Fruit fly (Drosophila melanogaster) whole organism, embryonic: Measurements from ENCODE around the gene Sodh2.

Experiments
- B-H2 ChIP-seq: fragments of 200-800 bp; sonication (Bioruptor generic); optimal IDR thresholded peaks from 2 replicates; lab custom pipeline; 2018; ENCODE audit warnings: missing biosample characterization, mild to moderate bottlenecking, missing genetic modification characterization
- BtbVII ChIP-seq: fragments of 200-800 bp; sonication (Bioruptor generic); optimal IDR thresholded peaks from 3 replicates; lab custom pipeline; 2017; ENCODE audit warnings: missing biosample characterization, mild to moderate bottlenecking, missing genetic modification characterization
- C15 ChIP-seq: fragments of 200-800 bp; sonication (Bioruptor generic); IDR thresholded peaks from 3 replicates; pipeline ENCODE4 v1.3.6; 2022; ENCODE audit warnings: missing biosample characterization, missing genetic modification characterization
- CG10366 ChIP-seq: fragments of 200-800 bp; sonication (Bioruptor generic); IDR thresholded peaks from 2 replicates; pipeline ENCODE4 v1.3.6; 2022; ENCODE audit warnings: missing biosample characterization, missing genetic modification characterization
- CG10462 ChIP-seq: fragments of 200-800 bp; sonication (Bioruptor generic); optimal IDR thresholded peaks from 2 replicates; lab custom pipeline; 2016; ENCODE audit warnings: missing biosample characterization, missing genetic modification characterization
- CG11504 ChIP-seq: fragments of 200-800 bp; sonication (Bioruptor generic); optimal IDR thresholded peaks from 3 replicates; lab custom pipeline; 2019; ENCODE audit warnings: missing biosample characterization, mild to moderate bottlenecking, missing genetic modification characterization, moderate library complexity
- CG12071 ChIP-seq: fragments of 200-800 bp; sonication (Bioruptor generic); optimal IDR thresholded peaks from 3 replicates; lab custom pipeline; 2018; ENCODE audit warnings: missing biosample characterization, mild to moderate bottlenecking, missing genetic modification characterization
- CG12942 ChIP-seq: fragments of 200-800 bp; sonication (Bioruptor generic); optimal IDR thresholded peaks from 3 replicates; lab custom pipeline; 2016; ENCODE audit warnings: missing biosample characterization, missing genetic modification characterization
- CG14441 ChIP-seq: fragments of 200-800 bp; sonication (Bioruptor generic); IDR thresholded peaks from 2 replicates; pipeline ENCODE4 v1.3.6; 2022; ENCODE audit warnings: missing biosample characterization, missing genetic modification characterization
- CG2875 ChIP-seq: fragments of 200-800 bp; sonication (Bioruptor generic); optimal IDR thresholded peaks from 2 replicates; lab custom pipeline; 2017; ENCODE audit warnings: missing biosample characterization, mild to moderate bottlenecking, missing genetic modification characterization, missing genetic modification reagents
- CG33557 ChIP-seq: fragments of 200-800 bp; sonication (Bioruptor generic); optimal IDR thresholded peaks from 2 replicates; lab custom pipeline; 2019; ENCODE audit warnings: missing biosample characterization, mild to moderate bottlenecking, missing genetic modification characterization, moderate library complexity
- CG34224 ChIP-seq: fragments of 200-800 bp; sonication (Bioruptor generic); IDR thresholded peaks from 3 replicates; pipeline ENCODE4 v1.3.6; 2022; ENCODE audit warnings: missing biosample characterization, missing genetic modification characterization; ENCODE audit not compliant: partially characterized antibody
- CG4404 ChIP-seq: fragments of 200-800 bp; sonication (Bioruptor generic); IDR thresholded peaks from 2 replicates; pipeline ENCODE4 v1.3.6; 2022; ENCODE audit warnings: missing biosample characterization, missing genetic modification characterization
- CG7271 ChIP-seq: fragments of 200-800 bp; sonication (Bioruptor generic); optimal IDR thresholded peaks from 2 replicates; lab custom pipeline; 2018; ENCODE audit warnings: missing biosample characterization, mild to moderate bottlenecking, missing genetic modification characterization, moderate library complexity
- CG7372 ChIP-seq: fragments of 200-800 bp; sonication (Bioruptor generic); IDR thresholded peaks from 2 replicates; pipeline ENCODE4 v1.3.6; 2022; ENCODE audit warnings: missing biosample characterization, missing genetic modification characterization
- CG7786 ChIP-seq: fragments of 200-800 bp; sonication (Bioruptor generic); optimal IDR thresholded peaks from 2 replicates; lab custom pipeline; 2016; ENCODE audit warnings: missing biosample characterization, missing genetic modification characterization
- CG8281 ChIP-seq: fragments of 200-800 bp; sonication (Bioruptor generic); optimal IDR thresholded peaks from 2 replicates; lab custom pipeline; 2018; ENCODE audit warnings: missing biosample characterization, mild to moderate bottlenecking, missing genetic modification characterization, moderate library complexity
- HLH4C ChIP-seq: fragments of 200-800 bp; sonication (Bioruptor generic); IDR thresholded peaks from 3 replicates; pipeline ENCODE4 v1.3.6; 2022; ENCODE audit warnings: missing biosample characterization, missing genetic modification characterization; ENCODE audit not compliant: partially characterized antibody
- HmgD ChIP-seq: fragments of 200-800 bp; sonication (Bioruptor generic); optimal IDR thresholded peaks from 3 replicates; lab custom pipeline; 2016; ENCODE audit warnings: missing biosample characterization, missing genetic modification characterization
- Med ChIP-seq: fragments of 200-800 bp; sonication (Bioruptor generic); peaks from one replicate; lab custom pipeline; 2016; ENCODE audit warnings: missing biosample characterization, missing genetic modification characterization, mild to moderate bottlenecking, inconsistent platforms, moderate library complexity
- Mes4 ChIP-seq: fragments of 200-800 bp; sonication (Bioruptor generic); optimal IDR thresholded peaks from 2 replicates; lab custom pipeline; 2016; ENCODE audit warnings: missing biosample characterization, missing genetic modification characterization
- Myb ChIP-seq: fragments of 200-800 bp; sonication (Bioruptor generic); optimal IDR thresholded peaks from 2 replicates; lab custom pipeline; 2016; ENCODE audit warnings: missing biosample characterization, missing genetic modification characterization
- Nf-YC ChIP-seq: fragments of 200-800 bp; optimal IDR thresholded peaks from 3 replicates; lab custom pipeline; 2019; ENCODE audit warnings: missing biosample characterization, mild to moderate bottlenecking, missing genetic modification characterization, moderate library complexity
- Optix ChIP-seq: fragments of 200-800 bp; sonication (Bioruptor generic); IDR thresholded peaks from 3 replicates; pipeline ENCODE4 v1.3.6; 2022; ENCODE audit warnings: missing biosample characterization, missing genetic modification characterization
- Rfx ChIP-seq: fragments of 200-800 bp; sonication (Bioruptor generic); IDR thresholded peaks from 2 replicates; pipeline ENCODE4 v1.3.6; 2022; ENCODE audit warnings: missing biosample characterization, missing genetic modification characterization
- Sry-β ChIP-seq: fragments of 200-800 bp; sonication (Bioruptor generic); optimal IDR thresholded peaks from 2 replicates; lab custom pipeline; 2018; ENCODE audit warnings: missing biosample characterization, mild to moderate bottlenecking, missing genetic modification characterization, moderate library complexity
- TFAM ChIP-seq: fragments of 200-800 bp; sonication (Bioruptor generic); optimal IDR thresholded peaks from 2 replicates; lab custom pipeline; 2017; ENCODE audit warnings: missing biosample characterization, missing genetic modification characterization, inconsistent platforms
- Vsx1 ChIP-seq: fragments of 200-800 bp; sonication (Bioruptor generic); optimal IDR thresholded peaks from 2 replicates; lab custom pipeline; 2017; ENCODE audit warnings: missing biosample characterization, mild to moderate bottlenecking, missing genetic modification characterization, missing genetic modification reagents
- amos ChIP-seq: fragments of 200-800 bp; sonication (Bioruptor generic); IDR thresholded peaks from 2 replicates; pipeline ENCODE4 v1.3.6; 2022; ENCODE audit warnings: missing biosample characterization, missing genetic modification characterization; ENCODE audit not compliant: partially characterized antibody
- cas ChIP-seq: fragments of 200-800 bp; sonication (Bioruptor generic); IDR thresholded peaks from 2 replicates; pipeline ENCODE4 v1.3.6; 2022; ENCODE audit warnings: missing biosample characterization, missing genetic modification characterization
- caup ChIP-seq: fragments of 200-800 bp; sonication (Bioruptor generic); optimal IDR thresholded peaks from 3 replicates; lab custom pipeline; 2017; ENCODE audit warnings: missing biosample characterization, mild to moderate bottlenecking, missing genetic modification characterization, moderate library complexity; ENCODE audit not compliant: severe bottlenecking
- ewg ChIP-seq: fragments of 200-800 bp; sonication (Bioruptor generic); optimal IDR thresholded peaks from 3 replicates; lab custom pipeline; 2017; ENCODE audit warnings: mild to moderate bottlenecking, missing biosample characterization, missing genetic modification reagents, missing genetic modification characterization
- gce ChIP-seq: fragments of 200-800 bp; sonication (Bioruptor generic); IDR thresholded peaks from 3 replicates; pipeline ENCODE4 v1.3.6; 2022; ENCODE audit warnings: missing biosample characterization, missing genetic modification characterization
- gcm2 ChIP-seq: fragments of 200-800 bp; sonication (Bioruptor generic); optimal IDR thresholded peaks from 2 replicates; lab custom pipeline; 2016; ENCODE audit warnings: missing biosample characterization, missing genetic modification characterization
- gfzf ChIP-seq: fragments of 200-800 bp; sonication (Bioruptor generic); optimal IDR thresholded peaks from 2 replicates; lab custom pipeline; 2016; ENCODE audit warnings: missing biosample characterization, mild to moderate bottlenecking, missing genetic modification characterization, moderate library complexity
- gt ChIP-seq: fragments of 200-800 bp; sonication (Bioruptor generic); IDR thresholded peaks from 2 replicates; pipeline ENCODE4 v1.3.6; 2022; ENCODE audit warnings: missing biosample characterization, missing genetic modification characterization
- mld ChIP-seq: fragments of 200-800 bp; sonication (Bioruptor generic); IDR thresholded peaks from 3 replicates; pipeline ENCODE4 v1.3.6; 2022; ENCODE audit warnings: missing biosample characterization, missing genetic modification characterization; ENCODE audit not compliant: partially characterized antibody
- pita ChIP-seq: fragments of 200-800 bp; sonication (Bioruptor generic); optimal IDR thresholded peaks from 2 replicates; lab custom pipeline; 2017; ENCODE audit warnings: missing biosample characterization, mild to moderate bottlenecking, missing genetic modification characterization
- pum ChIP-seq: fragments of 200-800 bp; sonication (Bioruptor generic); optimal IDR thresholded peaks from 2 replicates; lab custom pipeline; 2016; ENCODE audit warnings: missing biosample characterization, missing genetic modification characterization
- repo ChIP-seq: fragments of 200-800 bp; sonication (Bioruptor generic); optimal IDR thresholded peaks from 2 replicates; lab custom pipeline; 2016; ENCODE audit warnings: missing biosample characterization, missing genetic modification characterization
- schlank ChIP-seq: fragments of 200-800 bp; sonication (Bioruptor generic); optimal IDR thresholded peaks from 2 replicates; lab custom pipeline; 2018; ENCODE audit warnings: missing biosample characterization, mild to moderate bottlenecking, missing genetic modification characterization
- sd ChIP-seq: fragments of 200-800 bp; sonication (Bioruptor generic); optimal IDR thresholded peaks from 3 replicates; lab custom pipeline; 2018; ENCODE audit warnings: missing biosample characterization, mild to moderate bottlenecking, missing genetic modification characterization, moderate library complexity
- slou ChIP-seq: fragments of 200-800 bp; sonication (Bioruptor generic); optimal IDR thresholded peaks from 3 replicates; lab custom pipeline; 2016; ENCODE audit warnings: missing biosample characterization, missing genetic modification characterization
- ssp ChIP-seq: fragments of 200-800 bp; sonication (Bioruptor generic); IDR thresholded peaks from 2 replicates; pipeline ENCODE4 v1.3.6; 2022; ENCODE audit warnings: missing biosample characterization, missing genetic modification characterization
- tio ChIP-seq: fragments of 200-800 bp; sonication (Bioruptor generic); optimal IDR thresholded peaks from 2 replicates; lab custom pipeline; 2017; ENCODE audit warnings: missing biosample characterization, missing genetic modification characterization, inconsistent platforms

Sodh2 gene

DNA sequence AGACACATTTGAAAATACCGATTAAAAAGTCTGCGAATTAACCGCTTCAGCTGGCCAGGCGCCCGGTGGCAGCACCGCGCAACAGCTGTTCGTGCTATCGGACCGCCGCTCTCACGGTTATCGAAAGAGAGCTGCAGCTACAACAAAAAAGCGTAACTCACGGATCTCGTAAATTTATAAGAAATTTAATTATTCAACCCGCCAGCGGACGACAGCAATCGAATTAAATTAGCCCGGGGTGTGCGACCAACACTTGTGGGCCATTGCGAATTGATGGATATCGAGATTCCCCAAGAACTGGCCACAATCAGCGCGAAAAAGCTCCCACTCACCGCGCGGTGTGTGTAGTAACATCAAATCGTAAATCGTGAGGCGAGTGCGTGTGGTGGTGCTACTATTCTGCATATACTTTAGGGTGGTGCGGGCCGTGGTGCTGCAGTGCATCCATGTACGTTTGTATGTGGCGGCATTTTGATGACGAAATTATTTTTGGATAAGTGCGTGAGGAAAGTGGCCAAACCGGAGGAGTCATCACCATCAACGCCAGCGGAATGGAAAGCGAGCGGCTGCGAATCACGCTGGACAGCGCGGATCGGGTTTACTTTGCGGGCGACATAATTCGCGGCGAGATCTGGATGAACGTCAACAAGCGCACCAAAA, 9.4 kb downstream of the Sodh2 start, which contains the start of gene Leash (continued):
- TF ChIP-seq CG8281 (tag; lab: Kevin White, UChicago): no peak
- no peak for TF ChIP-seq caup
- no peak for TF ChIP-seq CG33557 (GFP tag; lab: Kevin White, UChicago)
- no peak for TF ChIP-seq pita (GFP tag; lab: Kevin White, UChicago)
- TF ChIP-seq mld (GFP tag; lab: Robert Waterston, UW): no peak; the same call in 2 of the 3 replicates
- TF ChIP-seq tio (GFP tag; lab: Kevin White, UChicago): no peak
- TF ChIP-seq CG7271 (tag; lab: Kevin White, UChicago): no peak
- TF ChIP-seq CG11504: no peak
- TF ChIP-seq cas (GFP tag; lab: Robert Waterston, UW): no peak
- TF ChIP-seq gfzf (GFP tag; lab: Kevin White, UChicago): peak; percentile 36

dm6 chr3R:10886462-10887315, 10.5 kb downstream of the Sodh2 start:
- TF ChIP-seq Mes4 (GFP tag; lab: Kevin White, UChicago): peak; percentile 82
- peak; percentile 56; the same call in 2 of the 3 replicates for TF ChIP-seq gce (GFP tag; lab: Robert Waterston, UW)
- peak; percentile 85 for TF ChIP-seq CG10366 (GFP tag; lab: Robert Waterston, UW)
- peak; percentile 56; the same call in 1 of the 2 replicates for TF ChIP-seq gt (GFP tag; lab: Robert Waterston, UW)
- TF ChIP-seq gcm2 (GFP tag; lab: Kevin White, UChicago): peak; percentile 48
- peak; percentile 29 for TF ChIP-seq TFAM
- peak; percentile 82 for TF ChIP-seq pum
- TF ChIP-seq sd (tag; lab: Kevin White, UChicago): peak; percentile 80
- TF ChIP-seq schlank (tag; lab: Kevin White, UChicago): peak; percentile 74
- peak; percentile 58 for TF ChIP-seq Myb (GFP tag; lab: Kevin White, UChicago)
- TF ChIP-seq BtbVII (GFP tag; lab: Kevin White, UChicago): peak; percentile 93
- TF ChIP-seq Optix (GFP tag; lab: Robert Waterston, UW): peak; percentile 58; the same call in 1 of the 3 replicates
- no peak for TF ChIP-seq HLH4C (GFP tag; lab: Robert Waterston, UW)
- peak; percentile 84 for TF ChIP-seq CG33557 (GFP tag; lab: Kevin White, UChicago)
- TF ChIP-seq CG14441 (GFP tag; lab: Robert Waterston, UW): peak; percentile 81
- peak; percentile 34; the same call in 1 of the 3 replicates for TF ChIP-seq C15
- peak; percentile 87 for TF ChIP-seq slou (GFP tag; lab: Kevin White, UChicago)
- TF ChIP-seq amos (GFP tag; lab: Robert Waterston, UW): no peak
- 0 out of 3 replicates have a peak, but pooled peaks have one; percentile 22 for TF ChIP-seq CG34224 (GFP tag; lab: Robert Waterston, UW)
- peak; percentile 89 for TF ChIP-seq CG7786 (GFP tag; lab: Kevin White, UChicago)
- peak; percentile 66 for TF ChIP-seq CG12071 (GFP tag; lab: Kevin White, UChicago)
- peak; percentile 84 for TF ChIP-seq CG7372 (GFP tag; lab: Robert Waterston, UW)
- peak; percentile 85 for TF ChIP-seq tio (GFP tag; lab: Kevin White, UChicago)
- TF ChIP-seq Sry-β (GFP tag; lab: Kevin White, UChicago): peak; percentile 16
- TF ChIP-seq ewg (GFP tag; lab: Kevin White, UChicago): peak; percentile 85
- TF ChIP-seq ssp (GFP tag; lab: Robert Waterston, UW): peak; percentile 78
- TF ChIP-seq Vsx1 (GFP tag; lab: Kevin White, UChicago): peak; percentile 56
- TF ChIP-seq HmgD (GFP tag; lab: Kevin White, UChicago): no peak
- peak; percentile 80 for TF ChIP-seq CG2875 (GFP tag; lab: Kevin White, UChicago)
- TF ChIP-seq B-H2 (GFP tag; lab: Kevin White, UChicago): peak; percentile 89
- TF ChIP-seq repo (GFP tag; lab: Kevin White, UChicago): peak; percentile 69
- TF ChIP-seq Nf-YC (tag; lab: Kevin White, UChicago): peak; percentile 80
- peak; percentile 73 for TF ChIP-seq CG4404 (GFP tag; lab: Robert Waterston, UW)
- TF ChIP-seq Med (GFP tag; lab: Kevin White, UChicago): peak; percentile 97
- peak; percentile 69 for TF ChIP-seq CG12942 (GFP tag; lab: Kevin White, UChicago)
- no peak for TF ChIP-seq mld (GFP tag; lab: Robert Waterston, UW)
- TF ChIP-seq CG10462 (GFP tag; lab: Kevin White, UChicago): peak; percentile 69
- peak; percentile 92 for TF ChIP-seq Rfx (GFP tag; lab: Robert Waterston, UW)
